Fruit fly (Drosophila melanogaster): ENCODE measurements around the gene CG8087.

The CG8087 gene

DNA sequence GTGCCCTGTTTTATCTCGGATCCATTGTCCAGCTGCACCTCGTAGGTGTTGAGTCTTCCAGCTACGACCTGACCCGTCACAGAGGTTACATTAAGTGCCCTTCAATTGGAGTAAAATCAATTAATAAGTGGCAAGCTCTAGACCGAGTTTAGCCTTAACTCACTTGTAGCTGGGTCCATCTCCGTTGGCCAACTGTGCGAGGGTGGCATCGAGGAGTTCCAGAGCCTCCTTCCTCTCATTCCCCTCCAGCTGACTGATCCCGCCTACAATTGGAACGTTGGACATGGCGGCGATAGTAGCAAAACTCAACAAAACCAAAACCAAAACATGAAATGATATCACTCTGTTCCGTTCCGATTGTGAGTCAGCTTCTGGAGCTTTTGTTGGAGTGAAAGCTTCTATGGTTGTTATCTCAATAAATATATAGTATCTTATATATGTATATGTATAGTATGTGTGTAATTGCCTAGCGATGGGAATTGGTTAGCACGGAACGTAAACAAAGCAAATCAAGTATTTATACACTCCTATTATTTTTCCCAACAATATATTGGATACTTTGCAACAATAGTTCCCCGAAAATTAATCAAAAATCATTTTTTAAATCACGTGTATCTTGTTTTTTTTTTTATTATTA lies 4.0 kb upstream of the CG8087 start, which contains the start of gene CG8066 (continued):
- peak; percentile 4; the same call in 1 of the 2 replicates for TF ChIP-seq Rfx (GFP tag; IDR thresholded peaks at IDR 0.05)
- no peak for TF ChIP-seq h (optimal IDR thresholded peaks at IDR 0.05)
- TF ChIP-seq Sry-δ (GFP tag; optimal IDR thresholded peaks at IDR 0.05) = peak; percentile 32
- TF ChIP-seq CG12299 (tag; optimal IDR thresholded peaks at IDR 0.05) = peak; percentile 8
- 0 out of 2 replicates have a peak, but pooled peaks have one; percentile 7 for TF ChIP-seq Atf6 (GFP tag; IDR thresholded peaks at IDR 0.05)
- TF ChIP-seq Elba2 (GFP tag; optimal IDR thresholded peaks at IDR 0.05) = no peak
- no peak for TF ChIP-seq Lpt (GFP tag; optimal IDR thresholded peaks at IDR 0.05)
- TF ChIP-seq CG12236 (GFP tag; optimal IDR thresholded peaks at IDR 0.05) = no peak
- no peak for TF ChIP-seq CG9609 (GFP tag; optimal IDR thresholded peaks at IDR 0.05)
- no peak for TF ChIP-seq yki (optimal IDR thresholded peaks at IDR 0.05)
- peak; percentile 58 for TF ChIP-seq cg (GFP tag; optimal IDR thresholded peaks at IDR 0.05)
- peak; percentile 15; the same call in 1 of the 2 replicates for TF ChIP-seq Bgb (GFP tag; IDR thresholded peaks at IDR 0.05; ENCODE audit: partially characterized antibody)
- TF ChIP-seq pfk (GFP tag; optimal IDR thresholded peaks at IDR 0.05) = peak; percentile 96
- TF ChIP-seq mirr (GFP tag; optimal IDR thresholded peaks at IDR 0.05) = peak; percentile 11
- no peak for TF ChIP-seq maf-S (GFP tag; optimal IDR thresholded peaks at IDR 0.05)
- TF ChIP-seq CG5953 (GFP tag; IDR thresholded peaks at IDR 0.05) = no peak
- peak; percentile 17; the same call in 2 of the 3 replicates for TF ChIP-seq CG34224 (GFP tag; IDR thresholded peaks at IDR 0.05; ENCODE audit: partially characterized antibody)

DNA sequence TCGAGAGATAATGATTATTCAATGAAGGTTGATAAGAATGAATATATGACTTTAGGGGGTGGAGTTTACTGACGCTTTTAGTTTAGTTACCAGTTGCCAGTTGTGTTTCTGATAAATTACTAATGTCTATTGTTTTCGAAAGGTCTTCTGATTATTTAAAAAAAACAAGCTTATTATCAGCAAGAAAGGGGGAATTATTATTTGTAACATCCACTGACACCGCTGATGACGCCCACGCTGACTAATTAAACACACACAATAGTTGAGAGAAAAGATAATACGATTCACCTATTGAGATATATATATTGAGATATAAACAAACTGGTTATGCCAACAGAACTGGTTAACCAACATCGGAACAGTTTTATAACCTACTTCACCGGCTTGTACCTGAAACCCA lies 3.2 kb upstream of the CG8087 start:
- TF ChIP-seq Drgx (GFP tag; IDR thresholded peaks at IDR 0.05) (no peak), CG16779 (GFP tag; IDR thresholded peaks at IDR 0.05) (no peak), CG11696 (GFP tag; IDR thresholded peaks at IDR 0.05) (no peak), Hey (tag; optimal IDR thresholded peaks at IDR 0.05) (no peak), exex (tag; optimal IDR thresholded peaks at IDR 0.05) (peak; percentile 58), CG10654 (GFP tag; optimal IDR thresholded peaks at IDR 0.05) (no peak)

DNA sequence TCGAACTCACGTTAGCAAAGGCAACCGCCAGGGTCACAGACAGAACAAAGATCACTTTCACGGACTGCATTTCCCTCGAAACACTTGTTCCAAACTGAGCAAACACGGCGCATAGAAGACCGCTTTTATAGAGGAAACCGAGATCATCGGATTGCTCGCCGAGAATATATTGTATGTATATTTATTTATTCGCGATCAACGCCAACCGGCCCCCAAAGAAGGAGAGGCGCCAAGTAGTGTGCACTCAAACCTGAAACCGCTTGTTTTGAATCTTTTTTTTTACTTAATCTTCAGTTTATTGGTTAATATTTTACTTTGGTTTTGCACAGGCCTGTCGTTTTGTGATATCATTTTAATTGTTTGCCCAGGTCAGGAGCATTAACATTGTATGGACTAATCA lies 2.7 kb upstream of the CG8087 start, which contains the start of gene CG31313:
Gene CG31313, minus strand, starts transcription at position 101 of the 400 bp plus-strand sequence.
- TF ChIP-seq CG7745 (tag; optimal IDR thresholded peaks at IDR 0.05) (no peak), Ets97D (GFP tag; optimal IDR thresholded peaks at IDR 0.05) (no peak), HLH3B (GFP tag; IDR thresholded peaks at IDR 0.05) (no peak), scrt (GFP tag; optimal IDR thresholded peaks at IDR 0.05) (no peak), cad (GFP tag; optimal IDR thresholded peaks at IDR 0.05) (no peak), CG10959 (GFP tag; IDR thresholded peaks at IDR 0.05) (no peak), CrebB (tag; optimal IDR thresholded peaks at IDR 0.05) (no peak), Dip2 (GFP tag; IDR thresholded peaks at IDR 0.05) (no peak), Oli (tag; optimal IDR thresholded peaks at IDR 0.05) (no peak), CG3281 (GFP tag; optimal IDR thresholded peaks at IDR 0.05) (no peak), gt (GFP tag; IDR thresholded peaks at IDR 0.05) (no peak)

DNA sequence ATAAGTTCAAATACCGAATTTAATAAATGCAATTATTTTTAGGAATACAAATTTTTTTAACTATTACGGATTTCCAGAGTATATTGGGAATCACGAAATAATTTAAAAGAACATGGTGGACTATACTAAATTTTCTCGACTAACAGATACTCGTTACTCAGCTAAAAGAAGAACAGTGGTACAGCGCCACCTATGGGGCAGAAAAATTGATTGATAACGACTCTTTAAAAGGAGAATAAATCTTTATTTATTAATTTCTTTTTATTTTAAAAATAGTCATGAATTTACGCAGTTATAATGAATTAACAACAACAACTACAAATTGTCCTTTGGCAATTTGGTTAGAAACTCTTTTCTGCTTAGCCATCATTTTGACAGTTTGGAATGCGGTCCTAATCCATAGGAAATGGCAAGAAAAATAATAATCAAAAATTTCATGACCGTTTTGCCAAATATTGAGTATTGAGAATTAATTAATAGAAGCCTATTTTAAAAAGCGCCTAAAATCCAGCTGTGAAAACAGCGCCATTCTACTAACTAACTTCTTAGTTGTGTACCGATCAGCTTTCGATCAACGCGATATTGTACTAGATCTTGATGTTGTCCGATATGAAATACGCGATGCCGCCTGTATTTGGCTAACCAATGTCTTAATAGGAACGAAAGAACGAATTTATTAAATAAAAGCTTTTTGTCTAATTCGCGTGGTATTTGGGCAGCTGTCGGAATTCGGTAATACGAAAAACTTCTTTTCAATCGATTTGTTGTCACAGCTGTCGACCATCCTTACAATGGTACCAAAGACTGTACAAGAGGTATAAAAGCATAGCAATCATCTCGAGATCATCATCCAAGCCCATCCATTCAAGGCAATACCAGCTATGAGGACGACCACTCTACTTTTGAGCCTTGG lies 716 bp upstream of the CG8087 start, which contains the start of gene CG14852:
Gene CG14852, plus strand, starts transcription at position 863 of the 913 bp plus-strand sequence.
- TF ChIP-seq CTCF (GFP tag; optimal IDR thresholded peaks at IDR 0.05) (peak; percentile 82), CG30020 (tag; optimal IDR thresholded peaks at IDR 0.05) (no peak), Med (GFP tag) (peak; percentile 21), CG5953 (GFP tag; IDR thresholded peaks at IDR 0.05) (no peak), Meics (GFP tag; optimal IDR thresholded peaks at IDR 0.05) (no peak), Fer3 (tag; optimal IDR thresholded peaks at IDR 0.05) (no peak), CG9797 (GFP tag; optimal IDR thresholded peaks at IDR 0.05) (no peak), CG18011 (GFP tag; optimal IDR thresholded peaks at IDR 0.05) (peak; percentile 96), CrebB (tag; optimal IDR thresholded peaks at IDR 0.05) (no peak), onecut (GFP tag; IDR thresholded peaks at IDR 0.05) (no peak), YL-1 (GFP tag; optimal IDR thresholded peaks at IDR 0.05) (no peak), grn (GFP tag; optimal IDR thresholded peaks at IDR 0.05) (peak; percentile 6), CG1529 (GFP tag; optimal IDR thresholded peaks at IDR 0.05) (no peak), CHES-1-like (GFP tag; optimal IDR thresholded peaks at IDR 0.05) (no peak), CG8290 (GFP tag; optimal IDR thresholded peaks at IDR 0.05) (peak; percentile 11), CG8290 (tag; optimal IDR thresholded peaks at IDR 0.05) (no peak)

All from whole organism, embryonic.